Fruit fly (Drosophila melanogaster): Measurements from ENCODE around the gene PyK.

PyK gene

dm6 chr3R:22367126-22368076 lies at the start of gene PyK, which contains the start of gene Polr3F:
Gene PyK (plus strand): TSS chr3R:22367536.
Gene Polr3F (minus strand): TSS chr3R:22367373.
- TF ChIP-seq psq (optimal IDR thresholded peaks at IDR 0.05) (no peak), CG8478 (optimal IDR thresholded peaks at IDR 0.05) (no peak), pan (optimal IDR thresholded peaks at IDR 0.05) (no peak)

DNA sequence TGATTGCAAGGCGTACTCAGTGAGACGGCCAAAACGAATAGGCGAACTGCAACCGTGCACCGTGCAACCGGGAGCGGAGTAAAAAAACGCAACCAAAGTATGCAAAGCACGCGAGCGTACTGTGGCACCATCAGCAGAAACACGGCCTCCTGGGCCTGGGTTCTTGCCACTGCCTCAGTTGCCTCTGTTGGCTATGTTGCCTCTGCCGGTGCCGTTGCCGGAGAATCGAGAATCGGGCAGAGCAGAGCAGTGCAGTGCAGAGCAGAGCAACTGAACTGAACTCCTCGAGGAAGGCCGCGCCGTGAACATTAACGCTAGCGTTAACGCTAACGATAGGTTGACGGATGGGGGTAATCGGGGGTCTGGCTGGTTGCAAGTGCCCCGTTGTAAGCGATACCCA lies 43.3 kb upstream of the PyK start, which contains the start of gene CG34377:
Gene CG34377, minus strand, starts transcription at position 101 of the 400 bp plus-strand sequence.
- no peak for TF ChIP-seq psq (optimal IDR thresholded peaks at IDR 0.05)
- TF ChIP-seq Dll (optimal IDR thresholded peaks at IDR 0.05) = no peak
- TF ChIP-seq CG8478 (optimal IDR thresholded peaks at IDR 0.05) = no peak
- TF ChIP-seq usp (GFP tag; optimal IDR thresholded peaks at IDR 0.05) = no peak
- TF ChIP-seq pan (optimal IDR thresholded peaks at IDR 0.05) = no peak
- TF ChIP-seq EcR (GFP tag; optimal IDR thresholded peaks at IDR 0.05) = no peak

DNA sequence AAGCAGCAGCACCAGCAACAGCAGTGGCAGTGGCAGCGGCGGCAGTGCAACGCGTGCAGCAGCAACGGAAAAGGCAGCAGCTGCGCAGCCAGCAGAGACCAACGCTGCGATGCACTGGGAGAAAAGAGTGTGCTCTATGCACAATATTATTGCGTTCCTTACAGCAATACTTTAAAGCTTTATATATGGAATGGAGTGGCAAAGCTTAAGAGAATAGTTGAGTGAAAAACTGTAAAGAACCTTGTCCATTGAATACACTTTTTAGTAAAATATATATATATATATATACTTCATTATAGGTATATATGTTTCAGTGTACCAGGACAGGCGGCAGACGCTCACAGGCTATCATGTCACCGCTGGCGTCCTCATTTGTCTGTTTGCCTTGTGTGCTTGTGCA lies 42.6 kb upstream of the PyK start:
- no peak for TF ChIP-seq usp (GFP tag; optimal IDR thresholded peaks at IDR 0.05)
- no peak for TF ChIP-seq psq (optimal IDR thresholded peaks at IDR 0.05)
- no peak for TF ChIP-seq Dll (optimal IDR thresholded peaks at IDR 0.05)
- no peak for TF ChIP-seq CG8478 (optimal IDR thresholded peaks at IDR 0.05)
- no peak for TF ChIP-seq EcR (GFP tag; optimal IDR thresholded peaks at IDR 0.05)
- TF ChIP-seq pan (optimal IDR thresholded peaks at IDR 0.05) = no peak

- no peak for TF ChIP-seq psq (optimal IDR thresholded peaks at IDR 0.05)
- TF ChIP-seq pan (optimal IDR thresholded peaks at IDR 0.05) = no peak
- no peak for TF ChIP-seq Dll (optimal IDR thresholded peaks at IDR 0.05)
- TF ChIP-seq CG8478 (optimal IDR thresholded peaks at IDR 0.05) = no peak
- no peak for TF ChIP-seq EcR (GFP tag; optimal IDR thresholded peaks at IDR 0.05)
- no peak for TF ChIP-seq usp (GFP tag; optimal IDR thresholded peaks at IDR 0.05)
Measured at dm6 chr3R:22328665-22329350, 38.5 kb upstream of the PyK start, which contains the start of gene CG7080. Gene CG7080 (plus strand): TSS chr3R:22329300.

dm6 chr3R:22330512-22331119 lies 36.7 kb upstream of the PyK start, which contains the start of gene CG33721:
Gene CG33721 (plus strand): TSS chr3R:22331069.
- TF ChIP-seq Dll (optimal IDR thresholded peaks at IDR 0.05) (no peak), psq (optimal IDR thresholded peaks at IDR 0.05) (no peak)

DNA sequence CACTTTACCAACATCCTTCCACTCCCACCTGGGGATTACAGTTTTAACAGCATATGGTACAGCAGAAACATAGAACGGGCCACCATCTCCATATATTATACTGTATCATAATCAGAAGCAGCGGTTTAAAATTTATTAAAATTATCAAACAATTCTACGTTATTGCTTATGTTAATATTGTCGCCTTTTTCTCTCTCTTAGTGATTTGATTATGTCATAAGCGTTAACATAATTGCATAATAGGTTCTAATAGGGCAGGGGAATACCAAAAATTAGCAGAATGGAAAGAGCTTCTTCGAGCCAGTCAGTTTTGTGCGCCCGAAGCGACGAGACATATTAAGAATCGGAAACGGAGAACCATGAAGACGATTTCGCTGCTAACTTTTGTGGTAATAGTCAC lies 35.6 kb upstream of the PyK start, which contains the start of gene CG13862:
Gene CG13862, plus strand, starts transcription at position 301 of the 400 bp plus-strand sequence.
- TF ChIP-seq CG8478 (optimal IDR thresholded peaks at IDR 0.05) = no peak
- TF ChIP-seq usp (GFP tag; optimal IDR thresholded peaks at IDR 0.05) = no peak
- TF ChIP-seq Dll (optimal IDR thresholded peaks at IDR 0.05) = no peak
- no peak for TF ChIP-seq EcR (GFP tag; optimal IDR thresholded peaks at IDR 0.05)
- TF ChIP-seq pan (optimal IDR thresholded peaks at IDR 0.05) = no peak
- TF ChIP-seq psq (optimal IDR thresholded peaks at IDR 0.05) = no peak

DNA sequence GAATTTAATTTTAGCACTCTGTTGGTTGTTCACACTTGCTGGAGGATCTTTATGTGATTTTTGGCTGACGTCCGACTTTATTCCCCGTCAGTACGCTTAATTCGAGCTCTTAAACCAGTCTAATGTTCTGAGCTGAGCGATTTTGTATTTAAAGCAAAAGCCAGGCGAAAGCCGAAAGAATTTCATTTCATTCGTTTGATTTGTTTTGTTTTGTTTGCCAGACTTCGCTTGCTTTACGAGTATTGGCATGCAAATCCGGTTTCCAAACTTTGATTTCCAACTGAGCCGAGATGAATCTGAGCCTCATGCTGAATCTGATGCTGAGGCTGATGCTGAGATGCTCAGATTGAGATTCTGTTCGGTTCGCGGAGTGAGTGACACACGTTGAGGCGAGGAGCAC lies 33.3 kb upstream of the PyK start, which contains the start of gene CG5391:
Gene CG5391, minus strand, starts transcription at position 101 of the 400 bp plus-strand sequence.
- TF ChIP-seq usp (GFP tag; optimal IDR thresholded peaks at IDR 0.05) = no peak
- TF ChIP-seq Dll (optimal IDR thresholded peaks at IDR 0.05) = no peak
- no peak for TF ChIP-seq psq (optimal IDR thresholded peaks at IDR 0.05)
- TF ChIP-seq pan (optimal IDR thresholded peaks at IDR 0.05) = no peak

- TF ChIP-seq psq (optimal IDR thresholded peaks at IDR 0.05) (no peak), pan (optimal IDR thresholded peaks at IDR 0.05) (no peak), usp (GFP tag; optimal IDR thresholded peaks at IDR 0.05) (no peak), EcR (GFP tag; optimal IDR thresholded peaks at IDR 0.05) (no peak), CG8478 (optimal IDR thresholded peaks at IDR 0.05) (no peak), Dll (optimal IDR thresholded peaks at IDR 0.05) (no peak)
Measured at dm6 chr3R:22339510-22339909, 27.8 kb upstream of the PyK start.

- TF ChIP-seq Dll (optimal IDR thresholded peaks at IDR 0.05) (no peak), usp (GFP tag; optimal IDR thresholded peaks at IDR 0.05) (no peak), EcR (GFP tag; optimal IDR thresholded peaks at IDR 0.05) (no peak), CG8478 (optimal IDR thresholded peaks at IDR 0.05) (no peak)
Measured at dm6 chr3R:22340207-22340606, 27.1 kb upstream of the PyK start, which contains the start of gene CG5388. Gene CG5388 (minus strand): TSS chr3R:22340307.

DNA sequence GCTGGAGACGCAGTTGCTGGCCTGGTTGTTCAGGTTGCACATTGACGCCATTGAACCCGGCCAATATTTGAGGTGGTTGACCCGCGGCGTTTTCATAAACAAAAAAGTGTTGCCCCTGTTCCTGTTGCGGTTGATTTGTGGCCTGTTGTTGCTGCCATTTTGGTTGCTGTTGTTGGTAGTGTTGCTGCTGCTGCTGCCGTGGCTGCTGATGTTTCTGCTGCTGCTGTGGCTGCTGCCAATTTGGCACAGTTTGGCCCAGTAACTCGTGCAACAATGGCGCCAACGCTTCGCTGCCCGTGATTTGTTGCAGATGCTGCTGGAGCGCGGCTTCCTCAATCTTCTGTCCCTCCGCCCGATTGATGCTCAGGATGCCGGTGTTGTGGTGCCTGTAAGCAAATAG lies 25.7 kb upstream of the PyK start:
- no peak for TF ChIP-seq EcR (GFP tag; optimal IDR thresholded peaks at IDR 0.05)
- TF ChIP-seq Dll (optimal IDR thresholded peaks at IDR 0.05) = no peak
- no peak for TF ChIP-seq pan (optimal IDR thresholded peaks at IDR 0.05)
- no peak for TF ChIP-seq usp (GFP tag; optimal IDR thresholded peaks at IDR 0.05)
- no peak for TF ChIP-seq CG8478 (optimal IDR thresholded peaks at IDR 0.05)
- no peak for TF ChIP-seq psq (optimal IDR thresholded peaks at IDR 0.05)

DNA sequence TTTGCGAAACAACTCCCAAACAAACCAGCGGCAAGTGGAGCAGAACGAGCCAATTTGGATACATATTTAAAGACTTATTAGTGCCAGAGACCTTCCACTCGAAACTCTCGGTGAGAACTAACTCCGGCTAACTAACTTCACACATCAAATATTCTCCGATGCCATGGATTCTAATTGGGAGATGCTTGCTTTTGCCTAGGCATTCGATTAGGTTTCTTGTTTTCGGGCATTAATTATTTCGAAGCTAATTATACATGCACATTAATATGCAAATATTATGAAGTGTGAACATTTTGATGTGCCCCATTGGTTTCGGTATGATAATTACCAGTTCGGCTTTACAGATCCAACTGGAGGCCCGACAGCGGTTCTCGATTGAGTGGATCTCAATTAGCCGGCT lies 25.2 kb upstream of the PyK start, which contains the start of gene CG5386:
Gene CG5386, minus strand, starts transcription at position 101 of the 400 bp plus-strand sequence.
- TF ChIP-seq EcR (GFP tag; optimal IDR thresholded peaks at IDR 0.05) (no peak), CG8478 (optimal IDR thresholded peaks at IDR 0.05) (no peak), Dll (optimal IDR thresholded peaks at IDR 0.05) (no peak), pan (optimal IDR thresholded peaks at IDR 0.05) (no peak), usp (GFP tag; optimal IDR thresholded peaks at IDR 0.05) (no peak), psq (optimal IDR thresholded peaks at IDR 0.05) (no peak)
